Worm (Caenorhabditis elegans) whole organism, L4 larva: ENCODE results near the gene C25F6.1.

Experiments
- dmd-6 ChIP-seq: fragments of 200-800 bp; sonication (Bioruptor generic); IDR thresholded peaks from 2 replicates; pipeline ENCODE4 v1.3.6; 2022; ENCODE audit warnings: missing genetic modification reagents, missing genetic modification characterization, missing compliant biosample characterization
- hif-1 ChIP-seq, 2 experiments: sonication (generic microtip); optimal IDR thresholded peaks; 2 replicates each; lab custom pipeline; 2016 to 2017; ENCODE audit warnings: missing compliant biosample characterization in 2 of 2, missing genetic modification characterization in 2 of 2, missing genetic modification reagents in 2 of 2, missing genotype in 2 of 2, mild to moderate bottlenecking in 1 of 2
- hlh-11 ChIP-seq: fragments of 200-800 bp; sonication (Bioruptor generic); optimal IDR thresholded peaks from 2 replicates; lab custom pipeline; 2018; ENCODE audit warnings: mild to moderate bottlenecking, missing genetic modification characterization, missing compliant biosample characterization
- hmg-1.1 ChIP-seq: fragments of 200-800 bp; sonication (Bioruptor generic); IDR thresholded peaks from 2 replicates; pipeline ENCODE4 v1.3.6; 2022; ENCODE audit warnings: missing genetic modification reagents, missing genetic modification characterization, missing compliant biosample characterization
- lin-1 ChIP-seq: fragments of 200-800 bp; sonication (Bioruptor generic); IDR thresholded peaks from 2 replicates; pipeline ENCODE4 v1.3.6; 2022; ENCODE audit warnings: missing genetic modification reagents, missing genetic modification characterization, missing compliant biosample characterization
- lin-29 ChIP-seq: fragments of 200-800 bp; sonication (Bioruptor generic); IDR thresholded peaks from 2 replicates; pipeline ENCODE4 v1.3.6; 2022; ENCODE audit warnings: missing genetic modification reagents, missing genetic modification characterization, missing compliant biosample characterization
- mdl-1 ChIP-seq, 2 experiments: fragments of 150-350 bp in 1 of 2; sonication (generic microtip) in 1 of 2; optimal IDR thresholded peaks; 2 replicates each; lab custom pipeline; 2014 to 2017; ENCODE audit warnings: missing biosample characterization in 2 of 2, missing genetic modification characterization in 2 of 2
- mes-2 ChIP-seq: sonication (generic microtip); optimal IDR thresholded peaks from 2 replicates; lab custom pipeline; 2016; ENCODE audit warnings: missing genotype, mild to moderate bottlenecking, missing genetic modification characterization, missing compliant biosample characterization; ENCODE audit not compliant: poor library complexity, severe bottlenecking
- mxl-3 ChIP-seq: fragments of 200-800 bp; sonication (Bioruptor generic); optimal IDR thresholded peaks from 2 replicates; lab custom pipeline; 2018; ENCODE audit warnings: mild to moderate bottlenecking, missing genetic modification characterization, missing compliant biosample characterization
- nhr-102 ChIP-seq: sonication (generic microtip); optimal IDR thresholded peaks from 2 replicates; lab custom pipeline; 2016; ENCODE audit warnings: mild to moderate bottlenecking, missing genetic modification characterization, moderate library complexity, missing compliant biosample characterization
- nhr-25 ChIP-seq: sonication (generic microtip); optimal IDR thresholded peaks from 2 replicates; lab custom pipeline; 2017; ENCODE audit warnings: missing genetic modification characterization, mild to moderate bottlenecking, missing compliant biosample characterization, antibody characterized with exemption, moderate library complexity, borderline replicate concordance; ENCODE audit not compliant: insufficient read depth
- nhr-28 ChIP-seq: fragments of 150-350 bp; optimal IDR thresholded peaks from 2 replicates; lab custom pipeline; 2014; ENCODE audit warnings: missing biosample characterization, missing genetic modification characterization
- nhr-48 ChIP-seq: sonication (generic microtip); optimal IDR thresholded peaks from 2 replicates; lab custom pipeline; 2016; ENCODE audit warnings: mild to moderate bottlenecking, missing genetic modification characterization, missing compliant biosample characterization
- php-3 ChIP-seq: fragments of 200-800 bp; sonication (Bioruptor generic); IDR thresholded peaks from 2 replicates; pipeline ENCODE4 v1.3.6; 2022; ENCODE audit warnings: missing genetic modification reagents, missing genetic modification characterization, missing compliant biosample characterization
- pqm-1 ChIP-seq: sonication (generic microtip); optimal IDR thresholded peaks from 2 replicates; lab custom pipeline; 2017; ENCODE audit warnings: missing biosample characterization, missing genetic modification characterization
- tra-1 ChIP-seq: fragments of 200-800 bp; sonication (Bioruptor generic); IDR thresholded peaks from 2 replicates; pipeline ENCODE4 v1.3.6; 2022; ENCODE audit warnings: missing genetic modification reagents, missing genetic modification characterization, missing compliant biosample characterization
- zag-1 ChIP-seq: fragments of 150-350 bp; optimal IDR thresholded peaks from 2 replicates; lab custom pipeline; 2014; ENCODE audit warnings: missing biosample characterization, missing genetic modification characterization

The C25F6.1 gene

ce11 chrX:5524260-5524659 lies 38.0 kb downstream of the C25F6.1 start:
- TF ChIP-seq mes-2 (tag; lab: Kevin White, UChicago) (peak; percentile 12), nhr-48 (tag; lab: Kevin White, UChicago) (peak; percentile 27), lin-29 (no peak), nhr-25 (tag; lab: Kevin White, UChicago) (peak; percentile 46), hlh-11 (peak; percentile 79), zag-1 (no peak), hmg-1.1 (no peak), nhr-102 (tag; lab: Kevin White, UChicago) (no peak), mdl-1 (tag; optimal IDR thresholded peaks at IDR 0.05; lab: Kevin White, UChicago) (peak in 1 of 2 experiments; percentile 63), nhr-28 (tag; lab: Kevin White, UChicago) (peak; percentile 50), hif-1 (tag; optimal IDR thresholded peaks at IDR 0.05; lab: Kevin White, UChicago) (peak in 1 of 2 experiments; percentile 24), mxl-3 (GFP tag; lab: Kevin White, UChicago) (peak; percentile 75), dmd-6 (GFP tag; lab: Robert Waterston, UW) (peak; percentile 68), tra-1 (GFP tag; lab: Robert Waterston, UW) (0 out of 2 replicates have a peak, but pooled peaks have one; percentile 41), pqm-1 (tag; lab: Kevin White, UChicago) (peak; percentile 49), php-3 (GFP tag; lab: Robert Waterston, UW) (peak; percentile 48; the same call in 1 of the 2 replicates), lin-1 (GFP tag; lab: Robert Waterston, UW) (0 out of 2 replicates have a peak, but pooled peaks have one; percentile 15)
